Fruit fly (Drosophila melanogaster): ENCODE measurements around the gene CG9393.
A peak's percentile ranks its signal among the peaks of the same experiment; 100 is the strongest.

Gene CG9393

DNA sequence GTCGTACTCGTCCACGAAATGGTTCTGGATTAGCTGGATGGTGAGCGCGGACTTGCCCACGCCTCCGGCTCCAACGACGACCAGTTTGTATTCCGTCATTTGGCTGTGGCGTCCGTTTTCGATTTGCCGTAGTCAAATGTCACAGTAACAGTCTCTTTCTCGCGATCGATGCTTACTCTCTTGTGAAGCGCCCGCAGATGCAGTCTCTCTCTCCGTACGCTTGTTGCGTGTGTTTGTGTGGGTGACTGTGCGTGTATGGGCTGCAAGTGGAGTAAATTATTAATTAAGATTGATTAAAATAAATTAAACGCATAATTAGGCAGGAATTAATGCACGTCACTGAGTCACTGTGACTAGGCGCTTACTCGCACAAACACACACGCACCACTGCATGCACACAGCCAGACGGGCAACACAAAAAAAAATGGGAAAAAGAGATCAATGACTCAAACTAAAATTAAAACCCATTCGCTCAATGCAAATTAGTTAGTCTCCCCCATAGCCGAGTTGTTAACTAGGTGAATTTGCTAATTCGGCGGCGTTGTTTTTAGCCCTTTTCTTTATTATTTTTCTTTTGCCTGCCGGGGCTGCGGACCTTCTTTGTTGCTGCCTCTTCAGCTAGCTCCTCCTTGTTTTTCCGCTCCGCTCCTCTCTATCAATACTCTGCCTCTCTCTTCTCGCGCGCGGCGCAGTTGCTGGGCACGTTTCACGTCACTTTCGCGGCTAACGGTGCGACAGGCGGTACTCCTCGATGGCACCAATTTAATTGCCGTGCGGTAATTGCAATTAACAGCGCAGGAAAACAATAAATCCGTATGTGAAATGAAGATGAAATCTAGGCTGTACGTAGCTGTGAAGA is 51.1 kb downstream of the CG9393 start:
- no peak for TF ChIP-seq CG32121 (GFP tag; IDR thresholded peaks at IDR 0.05)
- TF ChIP-seq EcR (GFP tag; optimal IDR thresholded peaks at IDR 0.05): peak; percentile 79
- no peak for TF ChIP-seq Ets98B (GFP tag; IDR thresholded peaks at IDR 0.05)

All from whole organism, pupa.